Worm (Caenorhabditis elegans) whole organism, mixed stage, embryonic: ENCODE measurements around the gene sym-3.

ENCODE experiments used
- M03D4.4 ChIP-seq: sonication (generic microtip); optimal IDR thresholded peaks from 2 replicates; lab custom pipeline; 2017; ENCODE audit warnings: mild to moderate bottlenecking, missing genetic modification characterization, missing compliant biosample characterization
- bed-3 ChIP-seq: fragments of 200-800 bp; sonication (Bioruptor generic); optimal IDR thresholded peaks from 3 replicates; lab custom pipeline; 2018; ENCODE audit warnings: mild to moderate bottlenecking, missing genetic modification characterization, moderate library complexity, missing compliant biosample characterization
- blmp-1 ChIP-seq: fragments of 150-350 bp; optimal IDR thresholded peaks from 2 replicates; lab custom pipeline; 2014; ENCODE audit warnings: missing biosample characterization, missing genetic modification characterization
- ceh-39 ChIP-seq: fragments of 150-350 bp; optimal IDR thresholded peaks from 2 replicates; lab custom pipeline; 2014; ENCODE audit warnings: missing biosample characterization, missing genetic modification characterization
- ceh-43 ChIP-seq: fragments of 200-800 bp; sonication (Bioruptor generic); optimal IDR thresholded peaks from 2 replicates; lab custom pipeline; 2018; ENCODE audit warnings: mild to moderate bottlenecking, missing genetic modification characterization, moderate library complexity, missing compliant biosample characterization
- ceh-83 ChIP-seq: fragments of 200-800 bp; sonication (Bioruptor generic); optimal IDR thresholded peaks from 2 replicates; lab custom pipeline; 2018; ENCODE audit warnings: mild to moderate bottlenecking, missing genetic modification characterization, missing compliant biosample characterization
- ces-1 ChIP-seq: fragments of 150-350 bp; optimal IDR thresholded peaks from 2 replicates; lab custom pipeline; 2014; ENCODE audit warnings: missing biosample characterization, missing genetic modification reagents, missing genetic modification characterization
- cnd-1 ChIP-seq: fragments of 200-800 bp; sonication (Bioruptor generic); optimal IDR thresholded peaks from 2 replicates; lab custom pipeline; 2018; ENCODE audit warnings: mild to moderate bottlenecking, missing genetic modification characterization, missing compliant biosample characterization
- drap-1 ChIP-seq: fragments of 200-800 bp; sonication (Bioruptor generic); optimal IDR thresholded peaks from 3 replicates; lab custom pipeline; 2018; ENCODE audit warnings: mild to moderate bottlenecking, missing genetic modification characterization, missing compliant biosample characterization
- elt-3 ChIP-seq: fragments of 150-350 bp; optimal IDR thresholded peaks from 2 replicates; lab custom pipeline; 2014; ENCODE audit warnings: missing biosample characterization, missing genetic modification characterization
- ham-2 ChIP-seq: fragments of 200-800 bp; sonication (Bioruptor generic); optimal IDR thresholded peaks from 2 replicates; lab custom pipeline; 2018; ENCODE audit warnings: mild to moderate bottlenecking, missing genetic modification characterization, missing compliant biosample characterization
- hlh-1 ChIP-seq: fragments of 150-350 bp; optimal IDR thresholded peaks from 2 replicates; lab custom pipeline; 2014; ENCODE audit warnings: missing biosample characterization, missing genetic modification reagents, missing genetic modification characterization
- lin-13 ChIP-seq: fragments of 150-350 bp; optimal IDR thresholded peaks from 2 replicates; lab custom pipeline; 2014; ENCODE audit warnings: missing biosample characterization, missing genetic modification characterization
- lin-32 ChIP-seq: fragments of 200-800 bp; sonication (Bioruptor generic); optimal IDR thresholded peaks from 2 replicates; lab custom pipeline; 2018; ENCODE audit warnings: mild to moderate bottlenecking, missing genetic modification characterization, missing compliant biosample characterization
- mab-5 ChIP-seq: fragments of 150-350 bp; optimal IDR thresholded peaks from 2 replicates; lab custom pipeline; 2014; ENCODE audit warnings: missing biosample characterization, missing genetic modification characterization
- mep-1 ChIP-seq: fragments of 150-350 bp; optimal IDR thresholded peaks from 2 replicates; lab custom pipeline; 2017; ENCODE audit warnings: missing biosample characterization, missing genetic modification reagents, missing genetic modification characterization, inconsistent platforms
- mls-2 ChIP-seq: sonication (generic microtip); optimal IDR thresholded peaks from 2 replicates; lab custom pipeline; 2016; ENCODE audit warnings: mild to moderate bottlenecking, missing genetic modification characterization, moderate library complexity, missing compliant biosample characterization
- nhr-12 ChIP-seq: fragments of 150-350 bp; optimal IDR thresholded peaks from 2 replicates; lab custom pipeline; 2014; ENCODE audit warnings: missing biosample characterization, missing genetic modification characterization
- nhr-237 ChIP-seq: fragments of 150-350 bp; optimal IDR thresholded peaks from 2 replicates; lab custom pipeline; 2014; ENCODE audit warnings: missing biosample characterization, missing genetic modification characterization
- nhr-28 ChIP-seq: fragments of 150-350 bp; optimal IDR thresholded peaks from 2 replicates; lab custom pipeline; 2014; ENCODE audit warnings: missing biosample characterization, missing genetic modification characterization
- nhr-76 ChIP-seq: sonication (generic microtip); optimal IDR thresholded peaks from 2 replicates; lab custom pipeline; 2017; ENCODE audit warnings: missing biosample characterization, missing genetic modification characterization
- sem-2 ChIP-seq: fragments of 200-800 bp; sonication (Bioruptor generic); optimal IDR thresholded peaks from 2 replicates; lab custom pipeline; 2018; ENCODE audit warnings: mild to moderate bottlenecking, missing genetic modification characterization, missing compliant biosample characterization
- snpc-4 ChIP-seq: fragments of 150-350 bp; optimal IDR thresholded peaks from 2 replicates; lab custom pipeline; 2014; ENCODE audit warnings: missing biosample characterization, missing genetic modification characterization
- sptf-1 ChIP-seq: sonication (generic microtip); optimal IDR thresholded peaks from 2 replicates; lab custom pipeline; 2017; ENCODE audit warnings: mild to moderate bottlenecking, missing genetic modification characterization, moderate library complexity, missing compliant biosample characterization
- tbx-8 ChIP-seq: fragments of 200-800 bp; sonication (Bioruptor generic); optimal IDR thresholded peaks from 2 replicates; lab custom pipeline; 2018; ENCODE audit warnings: mild to moderate bottlenecking, missing genetic modification characterization, moderate library complexity, missing compliant biosample characterization
- unc-120 ChIP-seq: sonication (generic microtip); optimal IDR thresholded peaks from 2 replicates; lab custom pipeline; 2017; ENCODE audit warnings: missing genetic modification characterization, missing compliant biosample characterization; ENCODE audit not compliant: poor library complexity, severe bottlenecking
- unc-39 ChIP-seq: fragments of 150-350 bp; optimal IDR thresholded peaks from 2 replicates; lab custom pipeline; 2014; ENCODE audit warnings: missing biosample characterization, missing genetic modification characterization
- unc-62 ChIP-seq: fragments of 150-350 bp; optimal IDR thresholded peaks from 2 replicates; lab custom pipeline; 2014; ENCODE audit warnings: missing biosample characterization, missing genetic modification reagents, missing genetic modification characterization
- zip-8 ChIP-seq: fragments of 150-350 bp; optimal IDR thresholded peaks from 2 replicates; lab custom pipeline; 2014; ENCODE audit warnings: missing biosample characterization, missing genetic modification characterization
- ztf-11 ChIP-seq: fragments of 150-350 bp; optimal IDR thresholded peaks from 2 replicates; lab custom pipeline; 2014; ENCODE audit warnings: missing biosample characterization, missing genetic modification characterization

sym-3 gene

DNA sequence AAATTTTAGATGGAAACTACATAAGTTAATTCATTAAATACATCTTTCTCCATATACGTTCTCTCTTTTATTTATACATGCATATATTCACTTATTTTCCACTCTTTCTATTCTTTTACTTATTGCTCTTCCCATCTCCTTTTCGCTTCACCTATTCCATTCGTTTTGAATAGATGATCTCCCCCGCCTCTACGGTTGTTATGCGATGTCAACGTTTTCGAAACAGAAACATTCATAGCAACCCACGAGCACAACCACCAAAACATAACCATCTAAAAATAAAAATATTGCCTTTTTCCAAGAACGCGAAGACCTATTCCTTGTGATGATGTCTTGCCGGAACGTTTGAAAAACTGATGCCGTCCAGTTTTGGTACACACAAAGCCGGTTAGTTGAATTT, at the start of gene sym-3:
sym-3 (plus strand) TSS at position 301 of the 400 bp plus-strand sequence.
- TF ChIP-seq lin-13 (tag; lab: Kevin White, UChicago), result no peak
- no peak for TF ChIP-seq snpc-4 (tag; lab: Kevin White, UChicago)
- TF ChIP-seq ceh-39 (tag; lab: Kevin White, UChicago), result no peak
- no peak for TF ChIP-seq unc-39 (tag; lab: Kevin White, UChicago)
- no peak for TF ChIP-seq blmp-1 (tag; lab: Kevin White, UChicago)
- no peak for TF ChIP-seq drap-1
- TF ChIP-seq ceh-83 (GFP tag; lab: Kevin White, UChicago), result no peak
- TF ChIP-seq bed-3 (GFP tag; lab: Kevin White, UChicago), result no peak
- no peak for TF ChIP-seq elt-3 (tag; lab: Kevin White, UChicago)
- no peak for TF ChIP-seq lin-32
- no peak for TF ChIP-seq nhr-12 (tag; lab: Kevin White, UChicago)
- no peak for TF ChIP-seq mep-1
- no peak for TF ChIP-seq mls-2 (tag; lab: Kevin White, UChicago)
- no peak for TF ChIP-seq cnd-1

DNA sequence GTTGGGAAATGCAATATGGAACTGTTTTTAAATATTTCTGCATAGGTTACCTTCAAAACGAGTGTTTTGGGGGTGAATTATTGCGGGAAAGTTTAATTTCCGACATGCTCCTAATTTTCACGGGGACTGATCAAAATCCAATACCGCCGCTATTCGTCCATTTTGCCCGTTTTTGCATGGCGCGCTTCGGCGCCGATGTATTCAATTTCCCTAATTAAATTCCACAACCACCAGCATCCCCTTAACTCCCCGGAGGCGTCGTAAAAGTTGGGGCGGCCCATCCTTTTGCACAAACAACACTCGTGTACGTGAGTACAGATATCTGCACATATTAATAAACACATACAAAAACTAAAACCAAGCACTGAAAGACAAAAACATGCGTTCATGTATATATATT, 49.0 kb upstream of the sym-3 start:
- TF ChIP-seq ceh-39 (tag; lab: Kevin White, UChicago) (no peak), hlh-1 (no peak), nhr-28 (tag; lab: Kevin White, UChicago) (no peak), ces-1 (GFP tag; lab: Kevin White, UChicago) (peak; percentile 91)

DNA sequence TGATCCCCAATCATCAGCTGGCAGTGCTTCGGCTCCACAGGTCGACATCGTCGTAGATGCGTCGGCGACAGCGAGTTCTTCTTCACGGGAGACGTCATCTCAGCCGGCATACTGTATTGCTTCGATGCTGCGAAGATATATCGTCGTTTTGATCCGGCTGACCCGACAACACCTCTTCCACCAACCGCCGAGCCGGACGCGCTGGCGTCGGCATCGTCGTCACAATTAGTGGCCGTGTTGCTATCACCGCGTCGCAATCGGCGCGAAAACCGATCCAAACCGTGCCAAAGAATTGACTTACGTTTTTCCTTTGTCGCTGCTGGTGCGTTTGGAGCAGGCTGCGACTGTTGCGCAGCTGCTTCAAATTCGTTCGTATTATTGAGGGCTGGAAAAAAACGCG, 47.4 kb upstream of the sym-3 start:
- TF ChIP-seq ceh-43 (GFP tag; lab: Kevin White, UChicago) (no peak), drap-1 (no peak), mep-1 (no peak), lin-13 (tag; lab: Kevin White, UChicago) (no peak), ces-1 (GFP tag; lab: Kevin White, UChicago) (no peak), ham-2 (GFP tag; lab: Kevin White, UChicago) (no peak), mab-5 (tag; lab: Kevin White, UChicago) (no peak), nhr-12 (tag; lab: Kevin White, UChicago) (no peak), blmp-1 (tag; lab: Kevin White, UChicago) (no peak), unc-39 (tag; lab: Kevin White, UChicago) (no peak), sem-2 (GFP tag; lab: Kevin White, UChicago) (no peak), bed-3 (GFP tag; lab: Kevin White, UChicago) (no peak)

DNA sequence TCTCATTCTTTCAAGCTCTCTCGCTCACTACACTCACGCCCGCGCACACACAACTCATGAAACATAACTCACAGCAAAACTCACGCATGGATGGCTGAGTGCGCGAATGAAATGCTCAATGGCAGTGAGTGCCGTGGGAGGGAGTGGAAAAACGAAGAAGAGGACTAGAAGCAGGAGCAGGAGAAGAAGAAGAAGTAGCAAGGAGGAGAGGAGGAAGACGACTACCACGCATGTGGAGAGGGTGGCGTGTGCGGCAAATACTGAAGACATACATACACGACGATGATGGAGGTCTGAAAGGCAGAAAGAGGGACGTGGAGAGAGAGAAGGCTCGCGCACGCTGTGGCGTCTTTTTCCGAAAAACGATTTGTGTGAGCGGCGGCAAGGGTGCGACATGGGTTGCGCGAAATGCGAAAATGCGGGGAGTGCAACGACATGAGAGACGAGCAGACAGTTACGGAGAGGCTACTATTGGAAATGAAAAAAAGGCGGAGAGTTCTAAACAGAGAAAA, 44.6 kb upstream of the sym-3 start:
- TF ChIP-seq ces-1 (GFP tag; lab: Kevin White, UChicago), result peak; percentile 62
- TF ChIP-seq drap-1, result peak; percentile 19
- peak; percentile 35 for TF ChIP-seq sptf-1
- peak; percentile 24 for TF ChIP-seq lin-13 (tag; lab: Kevin White, UChicago)
- no peak for TF ChIP-seq elt-3 (tag; lab: Kevin White, UChicago)
- peak; percentile 19 for TF ChIP-seq mep-1
- TF ChIP-seq ceh-43 (GFP tag; lab: Kevin White, UChicago), result peak; percentile 16
- TF ChIP-seq ceh-83 (GFP tag; lab: Kevin White, UChicago), result peak; percentile 65
- TF ChIP-seq M03D4.4 (tag; lab: Kevin White, UChicago), result peak; percentile 30
- peak; percentile 6 for TF ChIP-seq unc-62 (GFP tag; lab: Kevin White, UChicago)
- no peak for TF ChIP-seq zip-8 (tag; lab: Kevin White, UChicago)
- TF ChIP-seq mls-2 (tag; lab: Kevin White, UChicago), result peak; percentile 74
- no peak for TF ChIP-seq nhr-76 (tag; lab: Kevin White, UChicago)
- TF ChIP-seq tbx-8 (GFP tag; lab: Kevin White, UChicago), result no peak
- no peak for TF ChIP-seq nhr-28 (tag; lab: Kevin White, UChicago)
- TF ChIP-seq snpc-4 (tag; lab: Kevin White, UChicago), result no peak

DNA sequence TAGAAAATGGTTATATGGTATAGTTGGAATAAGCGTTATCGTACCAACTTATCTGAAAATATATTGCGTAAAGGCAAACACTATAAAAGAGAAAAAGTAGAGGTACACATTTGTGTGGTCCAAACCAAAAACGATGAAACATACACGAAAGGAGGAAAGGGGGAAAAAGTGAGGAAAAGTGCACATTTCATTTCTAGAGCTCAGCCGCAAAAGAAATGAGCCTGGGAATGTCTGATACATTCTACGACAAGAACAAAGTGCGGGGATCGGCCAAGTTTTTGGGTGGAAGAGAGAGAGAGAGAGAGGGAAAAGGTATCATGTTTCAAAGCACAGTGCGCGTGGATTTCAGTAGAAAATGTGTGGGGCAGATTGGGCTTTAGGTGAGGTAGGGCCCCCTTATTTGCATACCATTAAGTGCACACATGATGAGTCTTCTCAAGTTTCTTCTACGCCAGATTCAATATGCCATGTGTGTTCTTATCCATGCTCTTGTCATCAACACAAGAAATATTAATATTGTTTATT, 39.8 kb upstream of the sym-3 start, which contains the start of gene rgs-6:
rgs-6 (minus strand) TSS at position 51 of the 525 bp plus-strand sequence.
- TF ChIP-seq M03D4.4 (tag; lab: Kevin White, UChicago) (no peak), mls-2 (tag; lab: Kevin White, UChicago) (no peak), snpc-4 (tag; lab: Kevin White, UChicago) (no peak), nhr-12 (tag; lab: Kevin White, UChicago) (no peak), cnd-1 (no peak), nhr-28 (tag; lab: Kevin White, UChicago) (no peak), nhr-237 (no peak), unc-120 (tag; lab: Kevin White, UChicago) (no peak), lin-13 (tag; lab: Kevin White, UChicago) (no peak), ztf-11 (tag; lab: Kevin White, UChicago) (no peak)
